Fruit fly (Drosophila melanogaster): ENCODE results near the gene CG11841.

CG11841 gene

DNA sequence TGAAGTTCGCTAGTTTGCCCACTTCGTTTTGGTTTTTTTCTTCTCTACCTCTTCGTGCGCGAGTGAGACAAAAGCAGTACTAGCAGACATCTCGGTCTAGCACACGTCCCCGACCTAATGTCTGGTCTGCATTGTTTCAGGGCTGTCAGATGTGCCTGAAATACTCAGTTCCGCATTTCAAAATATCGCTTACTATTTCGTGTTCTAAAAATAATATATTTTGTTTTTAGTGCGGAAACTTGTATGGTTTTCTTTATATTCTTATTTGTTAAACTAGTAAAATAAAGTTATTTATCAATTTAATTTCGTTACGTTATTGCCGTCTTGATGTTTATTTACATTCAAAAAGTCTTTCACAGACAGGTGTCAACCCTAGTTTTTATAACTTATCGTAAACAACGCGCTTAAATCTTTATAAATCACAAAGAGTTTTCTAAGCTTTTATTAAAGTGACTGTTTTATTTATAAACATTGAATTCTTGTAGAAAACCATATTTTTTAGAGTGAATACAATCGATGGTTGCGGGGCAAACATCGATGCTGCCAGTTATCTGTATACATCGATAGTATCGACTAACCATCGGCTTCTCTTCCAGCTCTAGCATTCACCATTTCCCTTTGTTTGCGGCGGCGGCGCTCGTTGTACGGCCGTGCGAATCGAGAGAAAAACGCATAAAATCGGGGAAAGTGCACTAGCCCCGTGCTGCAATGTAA is 12.5 kb downstream of the CG11841 start (continued):
- TF ChIP-seq Hmx (GFP tag; optimal IDR thresholded peaks at IDR 0.05) (no peak), slou (GFP tag; optimal IDR thresholded peaks at IDR 0.05) (no peak), hb (GFP tag; IDR thresholded peaks at IDR 0.05; ENCODE audit: partially characterized antibody) (no peak), H2.0 (GFP tag; IDR thresholded peaks at IDR 0.05) (no peak), Gug (GFP tag; IDR thresholded peaks at IDR 0.05) (peak; percentile 59; the same call in 3 of the 4 replicates), HHEX (GFP tag; optimal IDR thresholded peaks at IDR 0.05) (peak; percentile 57), NFAT (GFP tag; IDR thresholded peaks at IDR 0.05) (no peak), sisA (GFP tag; IDR thresholded peaks at IDR 0.05) (no peak), C15 (GFP tag; IDR thresholded peaks at IDR 0.05) (no peak), vfl (GFP tag; optimal IDR thresholded peaks at IDR 0.05) (no peak), ac (GFP tag; optimal IDR thresholded peaks at IDR 0.05) (no peak), scrt (GFP tag; optimal IDR thresholded peaks at IDR 0.05) (no peak), ftz-f1 (GFP tag; optimal IDR thresholded peaks at IDR 0.05) (peak; percentile 47), tx (GFP tag; optimal IDR thresholded peaks at IDR 0.05) (peak; percentile 28), CG3407 (GFP tag; optimal IDR thresholded peaks at IDR 0.05) (peak; percentile 48), Aef1 (GFP tag; IDR thresholded peaks at IDR 0.05) (no peak), CG2116 (GFP tag; optimal IDR thresholded peaks at IDR 0.05) (peak; percentile 78), CG10959 (GFP tag; IDR thresholded peaks at IDR 0.05) (no peak), CG11093 (GFP tag; IDR thresholded peaks at IDR 0.05) (no peak), lmd (GFP tag; IDR thresholded peaks at IDR 0.05) (no peak), ind (GFP tag; optimal IDR thresholded peaks at IDR 0.05) (peak; percentile 64), luna (GFP tag; optimal IDR thresholded peaks at IDR 0.05) (peak; percentile 59), caup (GFP tag; optimal IDR thresholded peaks at IDR 0.05; ENCODE audit: severe bottlenecking) (peak; percentile 56), HmgZ (tag; optimal IDR thresholded peaks at IDR 0.05) (peak; percentile 13), CG5180 (GFP tag; optimal IDR thresholded peaks at IDR 0.05) (no peak), CG10462 (GFP tag; optimal IDR thresholded peaks at IDR 0.05) (peak; percentile 15), Doc3 (GFP tag; IDR thresholded peaks at IDR 0.05; ENCODE audit: partially characterized antibody) (no peak), zen (tag; optimal IDR thresholded peaks at IDR 0.05) (peak; percentile 38), CG2889 (GFP tag; IDR thresholded peaks at IDR 0.05) (no peak), pan (optimal IDR thresholded peaks at IDR 0.05) (no peak), pan (GFP tag; optimal IDR thresholded peaks at IDR 0.05 in 1 of 2, IDR thresholded peaks at IDR 0.05 in 1 of 2) (no peak), Med (GFP tag) (peak; percentile 89), chinmo (GFP tag; IDR thresholded peaks at IDR 0.05; ENCODE audit: partially characterized antibody) (no peak), Trl (optimal IDR thresholded peaks at IDR 0.05) (no peak), Trl (GFP tag; optimal IDR thresholded peaks at IDR 0.05) (peak; percentile 65), pho (GFP tag; optimal IDR thresholded peaks at IDR 0.05) (peak; percentile 68), gcm2 (GFP tag; optimal IDR thresholded peaks at IDR 0.05) (no peak), kni (GFP tag; optimal IDR thresholded peaks at IDR 0.05) (no peak), wdn (GFP tag; IDR thresholded peaks at IDR 0.05) (no peak), Usf (GFP tag; optimal IDR thresholded peaks at IDR 0.05) (peak; percentile 31), CG3065 (GFP tag; optimal IDR thresholded peaks at IDR 0.05) (no peak), sens-2 (GFP tag; IDR thresholded peaks at IDR 0.05) (no peak), CG3163 (GFP tag; optimal IDR thresholded peaks at IDR 0.05) (peak; percentile 24), Vsx1 (GFP tag; optimal IDR thresholded peaks at IDR 0.05) (peak; percentile 8), run (tag; optimal IDR thresholded peaks at IDR 0.05) (peak; percentile 19), slbo (GFP tag; IDR thresholded peaks at IDR 0.05) (no peak), CG18476 (GFP tag; optimal IDR thresholded peaks at IDR 0.05) (peak; percentile 73), emc (GFP tag; optimal IDR thresholded peaks at IDR 0.05) (no peak), Nf-YB (GFP tag; optimal IDR thresholded peaks at IDR 0.05) (peak; percentile 27), ham (GFP tag; IDR thresholded peaks at IDR 0.05) (no peak), Nf-YA (GFP tag; IDR thresholded peaks at IDR 0.05) (no peak)
